Worm (Caenorhabditis elegans) whole organism, L2 larva: ENCODE results near the gene C05G5.3.

Experiments used
- R02D3.7 ChIP-seq: fragments of 150-350 bp; optimal IDR thresholded peaks from 2 replicates; lab custom pipeline; 2014; ENCODE audit warnings: missing biosample characterization, missing genetic modification characterization
- Y55F3AM.14 ChIP-seq: fragments of 200-800 bp; sonication (Bioruptor generic); optimal IDR thresholded peaks from 2 replicates; lab custom pipeline; 2018; ENCODE audit warnings: mild to moderate bottlenecking, missing genetic modification characterization, missing compliant biosample characterization
- alr-1 ChIP-seq: fragments of 150-350 bp; optimal IDR thresholded peaks from 2 replicates; lab custom pipeline; 2014; ENCODE audit warnings: missing biosample characterization, missing genetic modification characterization
- aly-2 ChIP-seq: fragments of 150-350 bp; optimal IDR thresholded peaks from 2 replicates; lab custom pipeline; 2014; ENCODE audit warnings: missing biosample characterization, missing genetic modification characterization
- ama-1 ChIP-seq: fragments of 150-350 bp; optimal IDR thresholded peaks from 2 replicates; lab custom pipeline; 2018; ENCODE audit warnings: inconsistent platforms
- blmp-1 ChIP-seq: sonication (generic microtip); optimal IDR thresholded peaks from 2 replicates; lab custom pipeline; 2017; ENCODE audit warnings: missing genetic modification characterization, mild to moderate bottlenecking, missing compliant biosample characterization, antibody characterized with exemption, moderate library complexity; ENCODE audit not compliant: insufficient read depth
- ceh-16 ChIP-seq: fragments of 150-350 bp; optimal IDR thresholded peaks from 2 replicates; lab custom pipeline; 2014; ENCODE audit warnings: missing biosample characterization, missing genetic modification characterization
- ceh-82 ChIP-seq: fragments of 150-350 bp; optimal IDR thresholded peaks from 2 replicates; lab custom pipeline; 2014; ENCODE audit warnings: missing biosample characterization, missing genetic modification characterization
- crh-2 ChIP-seq: sonication (generic microtip); optimal IDR thresholded peaks from 2 replicates; lab custom pipeline; 2017; ENCODE audit warnings: missing biosample characterization, missing genetic modification characterization
- dmd-4 ChIP-seq: sonication (generic microtip); optimal IDR thresholded peaks from 2 replicates; lab custom pipeline; 2017; ENCODE audit warnings: missing biosample characterization, missing genetic modification characterization
- egl-27 ChIP-seq: sonication (generic microtip); optimal IDR thresholded peaks from 3 replicates; lab custom pipeline; 2017; ENCODE audit warnings: missing biosample characterization, missing genetic modification reagents, missing genetic modification characterization
- elt-1 ChIP-seq: fragments of 150-350 bp; optimal IDR thresholded peaks from 2 replicates; lab custom pipeline; 2014; ENCODE audit warnings: missing biosample characterization, missing genetic modification characterization
- fos-1 ChIP-seq: fragments of 150-350 bp; optimal IDR thresholded peaks from 2 replicates; lab custom pipeline; 2014; ENCODE audit warnings: missing biosample characterization, missing genetic modification characterization
- lin-11 ChIP-seq: fragments of 150-350 bp; sonication (generic microtip); optimal IDR thresholded peaks from 2 replicates; lab custom pipeline; 2014; ENCODE audit warnings: missing biosample characterization, missing genetic modification characterization, inconsistent platforms, mixed read lengths
- lin-13 ChIP-seq: fragments of 150-350 bp; optimal IDR thresholded peaks from 2 replicates; lab custom pipeline; 2014; ENCODE audit warnings: missing biosample characterization, missing genetic modification reagents, missing genetic modification characterization
- lin-39 ChIP-seq: fragments of 150-350 bp; optimal IDR thresholded peaks from 2 replicates; lab custom pipeline; 2014; ENCODE audit warnings: missing biosample characterization, missing genetic modification reagents, missing genetic modification characterization
- lsy-2 ChIP-seq, 2 experiments: fragments of 150-350 bp in 1 of 2; sonication (generic microtip) in 1 of 2; optimal IDR thresholded peaks; 2 replicates each; lab custom pipeline; 2014 to 2017; ENCODE audit warnings: missing biosample characterization in 2 of 2, missing genetic modification characterization in 2 of 2
- mab-5 ChIP-seq: fragments of 150-350 bp; optimal IDR thresholded peaks from 2 replicates; lab custom pipeline; 2014; ENCODE audit warnings: missing biosample characterization, missing genetic modification characterization
- mbf-1 ChIP-seq: sonication (generic microtip); optimal IDR thresholded peaks from 2 replicates; lab custom pipeline; 2017; ENCODE audit warnings: missing biosample characterization, missing genetic modification characterization
- mdl-1 ChIP-seq, 2 experiments: fragments of 150-350 bp in 1 of 2; sonication (generic microtip) in 1 of 2; optimal IDR thresholded peaks; 2 replicates each; lab custom pipeline; 2017; ENCODE audit warnings: missing biosample characterization in 2 of 2, missing genetic modification characterization in 2 of 2
- nhr-11 ChIP-seq: fragments of 150-350 bp; optimal IDR thresholded peaks from 2 replicates; lab custom pipeline; 2014; ENCODE audit warnings: missing biosample characterization, missing genetic modification characterization
- nhr-12 ChIP-seq: fragments of 150-350 bp; optimal IDR thresholded peaks from 2 replicates; lab custom pipeline; 2014; ENCODE audit warnings: missing biosample characterization, missing genetic modification characterization
- nhr-129 ChIP-seq: fragments of 150-350 bp; optimal IDR thresholded peaks from 2 replicates; lab custom pipeline; 2014; ENCODE audit warnings: missing biosample characterization, missing genetic modification characterization
- nhr-21 ChIP-seq: fragments of 150-350 bp; optimal IDR thresholded peaks from 2 replicates; lab custom pipeline; 2014; ENCODE audit warnings: missing biosample characterization, missing genetic modification characterization
- nhr-23 ChIP-seq: fragments of 150-350 bp; optimal IDR thresholded peaks from 2 replicates; lab custom pipeline; 2014; ENCODE audit warnings: missing biosample characterization, missing genetic modification reagents, missing genetic modification characterization
- nhr-25 ChIP-seq: fragments of 150-350 bp; sonication (generic microtip); optimal IDR thresholded peaks from 3 replicates; lab custom pipeline; 2014; ENCODE audit warnings: missing biosample characterization, missing genetic modification characterization
- nhr-77 ChIP-seq: fragments of 150-350 bp; optimal IDR thresholded peaks from 2 replicates; lab custom pipeline; 2014; ENCODE audit warnings: missing biosample characterization, missing genetic modification characterization
- skn-1 ChIP-seq: sonication (generic microtip); optimal IDR thresholded peaks from 2 replicates; lab custom pipeline; 2017; ENCODE audit warnings: missing biosample characterization, missing genetic modification characterization
- sma-3 ChIP-seq: sonication (generic microtip); optimal IDR thresholded peaks from 2 replicates; lab custom pipeline; 2016; ENCODE audit warnings: missing genetic modification reagents, missing genetic modification characterization, missing compliant biosample characterization
- sma-9 ChIP-seq, 2 experiments: fragments of 150-350 bp in 1 of 2; sonication (generic microtip) in 1 of 2; optimal IDR thresholded peaks; 2 replicates each; lab custom pipeline; 2014 to 2016; ENCODE audit warnings: missing genetic modification characterization in 2 of 2, mild to moderate bottlenecking in 1 of 2, missing biosample characterization in 1 of 2, missing compliant biosample characterization in 1 of 2, missing genetic modification reagents in 1 of 2, moderate library complexity in 1 of 2
- unc-39 ChIP-seq: fragments of 150-350 bp; optimal IDR thresholded peaks from 2 replicates; lab custom pipeline; 2014; ENCODE audit warnings: missing biosample characterization, missing genetic modification characterization
- unc-55 ChIP-seq: fragments of 150-350 bp; sonication (generic microtip); optimal IDR thresholded peaks from 3 replicates; lab custom pipeline; 2014; ENCODE audit warnings: missing biosample characterization, missing genetic modification reagents, missing genetic modification characterization
- unc-62 ChIP-seq: fragments of 150-350 bp; optimal IDR thresholded peaks from 2 replicates; lab custom pipeline; 2014; ENCODE audit warnings: missing biosample characterization, missing genetic modification reagents, missing genetic modification characterization
- zag-1 ChIP-seq: fragments of 150-350 bp; optimal IDR thresholded peaks from 2 replicates; lab custom pipeline; 2014; ENCODE audit warnings: missing biosample characterization, missing genetic modification characterization
- ztf-1 ChIP-seq: fragments of 200-800 bp; sonication (Bioruptor generic); conservative IDR thresholded peaks from 2 replicates; pipeline ENCODE4 v1.3.6; 2022; ENCODE audit warnings: missing genetic modification characterization, missing compliant biosample characterization
- ztf-11 ChIP-seq: sonication (generic microtip); optimal IDR thresholded peaks from 2 replicates; lab custom pipeline; 2017; ENCODE audit warnings: missing biosample characterization, missing genetic modification characterization
- ztf-4 ChIP-seq: fragments of 150-350 bp; optimal IDR thresholded peaks from 2 replicates; lab custom pipeline; 2014; ENCODE audit warnings: missing biosample characterization, missing genetic modification characterization

The C05G5.3 gene

DNA sequence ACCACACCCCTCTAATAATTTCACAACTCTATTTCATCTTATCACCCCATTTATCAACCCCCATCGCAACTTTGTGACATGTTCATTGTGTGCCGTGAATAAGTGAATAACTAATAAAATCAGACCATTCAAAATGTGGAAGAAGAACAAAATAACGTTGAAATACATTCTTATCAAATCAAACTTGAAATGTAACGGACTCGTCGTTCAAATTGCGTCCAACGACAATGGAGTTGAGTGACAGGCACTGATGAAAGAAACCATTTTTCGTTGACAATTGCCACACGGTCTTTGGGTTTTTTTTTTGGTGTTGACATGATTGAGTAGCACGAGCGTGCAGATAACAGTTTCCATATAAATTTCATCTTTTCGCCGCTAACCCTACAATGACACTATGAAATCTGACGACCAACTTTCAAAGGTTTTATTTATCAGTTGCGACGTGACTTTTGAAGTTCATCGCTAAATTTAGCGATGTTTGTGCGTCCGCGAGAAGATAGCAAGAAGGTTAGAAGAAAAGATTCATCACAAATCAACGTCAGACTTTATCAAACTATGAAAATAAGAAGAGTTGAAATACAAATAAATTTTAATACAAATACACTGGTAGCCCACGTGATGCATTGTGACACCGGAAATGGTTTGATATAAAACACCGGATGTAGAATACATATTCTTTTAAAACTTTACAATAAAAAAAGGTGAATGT lies 31.8 kb upstream of the C05G5.3 start:
- no peak for TF ChIP-seq nhr-23 (tag; lab: Kevin White, UChicago)
- TF ChIP-seq blmp-1 (tag; lab: Kevin White, UChicago): no peak
- peak; percentile 57 for TF ChIP-seq sma-3
- no peak for TF ChIP-seq ztf-4 (tag; lab: Kevin White, UChicago)
- no peak for TF ChIP-seq nhr-25
- no peak for TF ChIP-seq elt-1
- TF ChIP-seq ztf-11: no peak
- TF ChIP-seq mdl-1 (tag; optimal IDR thresholded peaks at IDR 0.05; lab: Kevin White, UChicago): peak in 1 of 2 experiments; percentile 47
- peak; percentile 42 for TF ChIP-seq nhr-21 (tag; lab: Kevin White, UChicago)
- TF ChIP-seq ztf-1: no peak
- no peak for TF ChIP-seq lin-13 (GFP tag; lab: Kevin White, UChicago)
- TF ChIP-seq crh-2 (tag; lab: Kevin White, UChicago): peak; percentile 40
- peak; percentile 89 for TF ChIP-seq fos-1 (tag; lab: Kevin White, UChicago)
- TF ChIP-seq ama-1 (lab: Kevin White, UChicago): no peak
- no peak for TF ChIP-seq ceh-16 (tag; lab: Kevin White, UChicago)
- TF ChIP-seq aly-2 (tag; lab: Kevin White, UChicago): no peak
- TF ChIP-seq mbf-1 (tag; lab: Kevin White, UChicago): no peak
- TF ChIP-seq sma-9 (GFP tag; optimal IDR thresholded peaks at IDR 0.05; lab: Kevin White, UChicago): peak; percentile 72
- TF ChIP-seq sma-9 (tag; optimal IDR thresholded peaks at IDR 0.05; lab: Kevin White, UChicago): no peak
- peak; percentile 20 for TF ChIP-seq nhr-129 (tag; lab: Kevin White, UChicago)
- no peak for TF ChIP-seq unc-62 (GFP tag; lab: Kevin White, UChicago)
- no peak for TF ChIP-seq nhr-12 (tag; lab: Kevin White, UChicago)
- no peak for TF ChIP-seq unc-39
- no peak for TF ChIP-seq mab-5
- TF ChIP-seq lin-39 (tag; lab: Kevin White, UChicago): no peak
- TF ChIP-seq dmd-4 (tag; lab: Kevin White, UChicago): no peak

DNA sequence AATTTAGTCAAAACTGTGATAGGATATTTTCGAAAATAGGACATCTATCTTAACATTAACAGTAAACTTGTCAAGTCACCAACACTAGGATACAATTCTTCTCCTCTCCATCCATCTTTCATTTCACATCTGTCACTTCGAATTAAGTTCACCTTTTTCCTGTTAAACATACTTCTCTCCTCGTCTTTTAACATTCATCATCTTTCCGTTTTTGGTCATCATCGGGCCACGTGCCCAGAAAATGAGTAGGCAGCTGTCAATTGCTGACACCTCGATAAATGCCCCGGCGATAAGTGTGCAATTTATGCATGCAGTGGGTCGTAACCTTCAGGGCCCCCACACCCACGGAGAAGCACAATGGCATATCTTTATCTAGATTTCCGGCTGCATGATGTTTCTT lies 28.4 kb upstream of the C05G5.3 start:
- TF ChIP-seq lin-39 (tag; lab: Kevin White, UChicago) (no peak), nhr-21 (tag; lab: Kevin White, UChicago) (peak; percentile 43), ama-1 (lab: Kevin White, UChicago) (no peak), egl-27 (no peak), nhr-77 (tag; lab: Kevin White, UChicago) (no peak), R02D3.7 (no peak), nhr-11 (tag; lab: Kevin White, UChicago) (no peak), sma-9 (GFP tag; optimal IDR thresholded peaks at IDR 0.05; lab: Kevin White, UChicago) (peak; percentile 83), sma-9 (tag; optimal IDR thresholded peaks at IDR 0.05; lab: Kevin White, UChicago) (no peak), crh-2 (tag; lab: Kevin White, UChicago) (no peak), ceh-82 (no peak), unc-62 (GFP tag; lab: Kevin White, UChicago) (no peak), aly-2 (tag; lab: Kevin White, UChicago) (no peak), lin-11 (no peak), alr-1 (tag; lab: Kevin White, UChicago) (no peak), sma-3 (peak; percentile 67), mdl-1 (tag; optimal IDR thresholded peaks at IDR 0.05; lab: Kevin White, UChicago) (peak in 1 of 2 experiments; percentile 29), mab-5 (peak; percentile 27)

DNA sequence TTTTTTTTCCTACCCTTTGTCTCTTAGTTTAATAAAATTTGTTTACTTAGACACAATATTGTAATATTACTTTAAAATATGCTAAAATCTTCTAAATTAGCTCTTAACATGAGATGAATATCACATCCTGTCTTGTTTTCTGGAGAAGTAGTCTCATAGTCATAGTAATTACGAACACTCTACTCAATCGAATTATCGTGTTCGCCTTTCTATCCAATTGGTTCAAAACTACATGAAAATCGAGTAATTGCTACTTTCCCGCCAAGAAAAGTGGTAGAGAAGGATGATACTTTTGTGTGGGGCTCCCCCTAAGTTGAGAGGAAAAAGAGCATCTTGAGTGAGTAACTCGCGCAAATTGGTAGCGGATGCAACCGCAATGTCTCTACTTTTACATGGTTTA lies 26.3 kb upstream of the C05G5.3 start:
- TF ChIP-seq Y55F3AM.14 (no peak), zag-1 (tag; lab: Kevin White, UChicago) (no peak), ceh-16 (tag; lab: Kevin White, UChicago) (no peak), lin-11 (no peak), unc-55 (GFP tag; lab: Kevin White, UChicago) (no peak), fos-1 (tag; lab: Kevin White, UChicago) (no peak), skn-1 (tag; lab: Kevin White, UChicago) (no peak)
- TF ChIP-seq, all 48 proteins: peak for 0

DNA sequence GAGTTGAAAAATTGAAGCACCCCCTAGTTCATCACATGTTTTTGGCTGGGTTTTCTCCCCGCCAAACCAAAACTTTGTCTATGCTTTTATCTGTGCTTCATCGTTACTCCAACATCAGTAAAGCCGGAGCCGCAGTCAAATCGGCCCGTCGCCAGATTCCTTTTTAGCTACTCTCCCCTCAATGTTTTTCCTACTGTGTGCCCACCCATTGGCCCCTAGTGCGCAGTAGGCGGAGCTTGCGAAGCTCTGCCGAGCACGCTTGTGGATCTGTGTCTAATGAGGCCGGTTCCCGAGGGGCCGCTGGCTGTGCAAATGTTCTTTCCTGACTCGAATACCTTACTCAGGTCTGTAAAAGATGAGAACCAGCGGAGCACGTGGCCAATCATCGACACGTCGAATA lies 24.5 kb upstream of the C05G5.3 start:
- TF ChIP-seq unc-55 (GFP tag; lab: Kevin White, UChicago): no peak
- peak in 1 of 2 experiments; percentile 41 for TF ChIP-seq lsy-2 (tag; optimal IDR thresholded peaks at IDR 0.05; lab: Kevin White, UChicago)
